Worm (Caenorhabditis elegans) whole organism, late embryonic: ENCODE results near the gene dhs-18.

ENCODE experiments used
- C08G9.2 ChIP-seq: sonication (generic microtip); optimal IDR thresholded peaks from 2 replicates; lab custom pipeline; 2016; ENCODE audit warnings: mild to moderate bottlenecking, missing genetic modification characterization, moderate library complexity, missing compliant biosample characterization
- F13H6.1 ChIP-seq: sonication (generic microtip); optimal IDR thresholded peaks from 2 replicates; lab custom pipeline; 2016; ENCODE audit warnings: missing genetic modification characterization, missing compliant biosample characterization
- K02D7.2 ChIP-seq: sonication (generic microtip); optimal IDR thresholded peaks from 2 replicates; lab custom pipeline; 2017; ENCODE audit warnings: mild to moderate bottlenecking, missing genetic modification characterization, missing compliant biosample characterization
- K09A11.1 ChIP-seq: sonication (generic microtip); optimal IDR thresholded peaks from 2 replicates; lab custom pipeline; 2017; ENCODE audit warnings: antibody characterized with exemption, mild to moderate bottlenecking, missing genetic modification characterization, missing compliant biosample characterization; ENCODE audit not compliant: insufficient read depth
- ahr-1 ChIP-seq: sonication (generic microtip); optimal IDR thresholded peaks from 2 replicates; lab custom pipeline; 2016; ENCODE audit warnings: missing genetic modification characterization, missing compliant biosample characterization
- ceh-14 ChIP-seq: sonication (generic microtip); optimal IDR thresholded peaks from 2 replicates; lab custom pipeline; 2016; ENCODE audit warnings: missing genotype, missing genetic modification characterization, missing compliant biosample characterization
- ceh-18 ChIP-seq: sonication (generic microtip); optimal IDR thresholded peaks from 2 replicates; lab custom pipeline; 2016; ENCODE audit warnings: missing genetic modification characterization, missing compliant biosample characterization
- ceh-19 ChIP-seq: fragments of 200-800 bp; sonication (Bioruptor generic); optimal IDR thresholded peaks from 2 replicates; lab custom pipeline; 2018; ENCODE audit warnings: mild to moderate bottlenecking, missing genetic modification characterization, missing compliant biosample characterization
- ceh-2 ChIP-seq: sonication (generic microtip); optimal IDR thresholded peaks from 2 replicates; lab custom pipeline; 2016; ENCODE audit warnings: missing genotype, missing genetic modification characterization, missing compliant biosample characterization
- ceh-22 ChIP-seq: sonication (generic microtip); optimal IDR thresholded peaks from 2 replicates; lab custom pipeline; 2017; ENCODE audit warnings: missing biosample characterization, missing genetic modification characterization
- ceh-24 ChIP-seq: sonication (generic microtip); optimal IDR thresholded peaks from 2 replicates; lab custom pipeline; 2016; ENCODE audit warnings: mild to moderate bottlenecking, missing genetic modification characterization, missing compliant biosample characterization
- ceh-30 ChIP-seq: fragments of 150-350 bp; optimal IDR thresholded peaks from 2 replicates; lab custom pipeline; 2014; ENCODE audit warnings: missing biosample characterization, missing genetic modification characterization
- ceh-31 ChIP-seq: sonication (generic microtip); optimal IDR thresholded peaks from 2 replicates; lab custom pipeline; 2016; ENCODE audit warnings: missing genetic modification characterization, missing compliant biosample characterization
- ceh-34 ChIP-seq: sonication (generic microtip); optimal IDR thresholded peaks from 2 replicates; lab custom pipeline; 2016; ENCODE audit warnings: mild to moderate bottlenecking, missing genetic modification characterization, missing compliant biosample characterization
- ceh-45 ChIP-seq: fragments of 200-800 bp; sonication (Bioruptor generic); IDR thresholded peaks from 2 replicates; pipeline ENCODE4 v1.3.6; 2022; ENCODE audit warnings: missing genetic modification reagents, missing genetic modification characterization, missing compliant biosample characterization
- ceh-48 ChIP-seq: sonication (generic microtip); optimal IDR thresholded peaks from 2 replicates; lab custom pipeline; 2016; ENCODE audit warnings: missing genetic modification characterization, inconsistent platforms, missing compliant biosample characterization
- ceh-6 ChIP-seq: fragments of 200-800 bp; sonication (Bioruptor generic); optimal IDR thresholded peaks from 2 replicates; lab custom pipeline; 2018; ENCODE audit warnings: mild to moderate bottlenecking, missing genetic modification characterization, missing compliant biosample characterization
- ceh-9 ChIP-seq: sonication (generic microtip); optimal IDR thresholded peaks from 2 replicates; lab custom pipeline; 2016; ENCODE audit warnings: mild to moderate bottlenecking, missing genetic modification characterization, inconsistent platforms, missing compliant biosample characterization
- dmd-4 ChIP-seq: sonication (generic microtip); optimal IDR thresholded peaks from 2 replicates; lab custom pipeline; 2016; ENCODE audit warnings: borderline replicate concordance, missing genetic modification characterization, missing compliant biosample characterization
- elt-2 ChIP-seq: sonication (generic microtip); optimal IDR thresholded peaks from 2 replicates; lab custom pipeline; 2016; ENCODE audit warnings: missing genetic modification reagents, missing genetic modification characterization, missing compliant biosample characterization
- elt-4 ChIP-seq: sonication (generic microtip); optimal IDR thresholded peaks from 2 replicates; lab custom pipeline; 2016; ENCODE audit warnings: missing genetic modification characterization, missing compliant biosample characterization
- ets-4 ChIP-seq: sonication (generic microtip); optimal IDR thresholded peaks from 2 replicates; lab custom pipeline; 2016; ENCODE audit warnings: missing genetic modification characterization, missing compliant biosample characterization
- fax-1 ChIP-seq: sonication (generic microtip); optimal IDR thresholded peaks from 2 replicates; lab custom pipeline; 2016; ENCODE audit warnings: missing genotype, missing genetic modification characterization, missing compliant biosample characterization
- fkh-10 ChIP-seq: fragments of 150-350 bp; optimal IDR thresholded peaks from 2 replicates; lab custom pipeline; 2014; ENCODE audit warnings: missing biosample characterization, missing genetic modification reagents, missing genetic modification characterization
- hlh-15 ChIP-seq: sonication (generic microtip); optimal IDR thresholded peaks from 2 replicates; lab custom pipeline; 2016; ENCODE audit warnings: missing genetic modification characterization, missing compliant biosample characterization
- hlh-30 ChIP-seq: sonication (generic microtip); optimal IDR thresholded peaks from 2 replicates; lab custom pipeline; 2017; ENCODE audit warnings: antibody characterized with exemption, missing genetic modification characterization, missing compliant biosample characterization; ENCODE audit not compliant: insufficient read depth
- hlh-8 ChIP-seq: sonication (generic microtip); optimal IDR thresholded peaks from 2 replicates; lab custom pipeline; 2016; ENCODE audit warnings: missing genotype, missing genetic modification characterization, missing compliant biosample characterization
- lim-6 ChIP-seq: sonication (generic microtip); optimal IDR thresholded peaks from 2 replicates; lab custom pipeline; 2016; ENCODE audit warnings: missing genetic modification characterization, missing compliant biosample characterization
- madf-2 ChIP-seq: sonication (generic microtip); optimal IDR thresholded peaks from 2 replicates; lab custom pipeline; 2017; ENCODE audit warnings: missing genetic modification characterization, missing compliant biosample characterization
- mec-3 ChIP-seq: sonication (generic microtip); optimal IDR thresholded peaks from 2 replicates; lab custom pipeline; 2016; ENCODE audit warnings: borderline replicate concordance, missing genetic modification characterization, missing compliant biosample characterization
- nfya-1 ChIP-seq: sonication (generic microtip); optimal IDR thresholded peaks from 2 replicates; lab custom pipeline; 2017; ENCODE audit warnings: missing genetic modification characterization, mild to moderate bottlenecking, missing compliant biosample characterization, antibody characterized with exemption, moderate library complexity
- nhr-11 ChIP-seq: fragments of 150-350 bp; optimal IDR thresholded peaks from 2 replicates; lab custom pipeline; 2014; ENCODE audit warnings: missing biosample characterization, missing genetic modification characterization
- nhr-232 ChIP-seq: sonication (generic microtip); optimal IDR thresholded peaks from 2 replicates; lab custom pipeline; 2016; ENCODE audit warnings: missing genetic modification characterization, missing compliant biosample characterization
- npax-4 ChIP-seq: sonication (generic microtip); optimal IDR thresholded peaks from 2 replicates; lab custom pipeline; 2016; ENCODE audit warnings: missing genetic modification characterization, missing compliant biosample characterization
- pat-9 ChIP-seq: fragments of 200-800 bp; sonication (Bioruptor generic); optimal IDR thresholded peaks from 2 replicates; lab custom pipeline; 2018; ENCODE audit warnings: mild to moderate bottlenecking, missing genetic modification characterization, moderate library complexity, missing compliant biosample characterization
- pax-1 ChIP-seq: fragments of 150-350 bp; optimal IDR thresholded peaks from 2 replicates; lab custom pipeline; 2014; ENCODE audit warnings: missing biosample characterization, missing genetic modification characterization
- pros-1 ChIP-seq: fragments of 150-350 bp; optimal IDR thresholded peaks from 2 replicates; lab custom pipeline; 2014; ENCODE audit warnings: missing biosample characterization, missing genetic modification reagents, missing genetic modification characterization
- ref-2 ChIP-seq: sonication (generic microtip); optimal IDR thresholded peaks from 2 replicates; lab custom pipeline; 2016; ENCODE audit warnings: missing genetic modification characterization, missing compliant biosample characterization
- sox-2 ChIP-seq: fragments of 200-800 bp; sonication (Bioruptor generic); IDR thresholded peaks from 2 replicates; pipeline ENCODE4 v1.3.6; 2022; ENCODE audit warnings: missing genetic modification reagents, missing genetic modification characterization, missing compliant biosample characterization
- sox-4 ChIP-seq: sonication (generic microtip); optimal IDR thresholded peaks from 2 replicates; lab custom pipeline; 2017; ENCODE audit warnings: mild to moderate bottlenecking, missing genetic modification characterization, inconsistent platforms, missing compliant biosample characterization
- syd-9 ChIP-seq: sonication (generic microtip); optimal IDR thresholded peaks from 2 replicates; lab custom pipeline; 2016; ENCODE audit warnings: mild to moderate bottlenecking, missing genetic modification characterization, moderate library complexity, missing compliant biosample characterization
- tbx-2 ChIP-seq: sonication (generic microtip); optimal IDR thresholded peaks from 2 replicates; lab custom pipeline; 2016; ENCODE audit warnings: missing genetic modification characterization, missing compliant biosample characterization
- tbx-7 ChIP-seq: sonication (generic microtip); optimal IDR thresholded peaks from 2 replicates; lab custom pipeline; 2016; ENCODE audit warnings: missing genotype, missing genetic modification characterization, missing compliant biosample characterization
- ttx-3 ChIP-seq: sonication (generic microtip); optimal IDR thresholded peaks from 2 replicates; lab custom pipeline; 2016; ENCODE audit warnings: missing genetic modification reagents, missing genetic modification characterization, missing compliant biosample characterization
- unc-3 ChIP-seq, 2 experiments: fragments of 200-800 bp in 1 of 2; sonication (Bioruptor generic) in 1 of 2; sonication (generic microtip) in 1 of 2; conservative IDR thresholded peaks in 1 of 2; optimal IDR thresholded peaks in 1 of 2; 2 replicates each; pipeline versions ENCODE4 v1.3.6 to Lab custom; 2016 to 2022; ENCODE audit warnings: missing compliant biosample characterization in 2 of 2, missing genetic modification characterization in 2 of 2, missing genetic modification reagents in 1 of 2
- unc-55 ChIP-seq: sonication (generic microtip); optimal IDR thresholded peaks from 2 replicates; lab custom pipeline; 2017; ENCODE audit warnings: missing biosample characterization, missing genetic modification reagents, missing genetic modification characterization
- zip-5 ChIP-seq: sonication (generic microtip); optimal IDR thresholded peaks from 2 replicates; lab custom pipeline; 2016; ENCODE audit warnings: missing genetic modification characterization, missing compliant biosample characterization
- ztf-16 ChIP-seq: sonication (generic microtip); optimal IDR thresholded peaks from 2 replicates; lab custom pipeline; 2017; ENCODE audit warnings: missing genetic modification characterization, missing compliant biosample characterization

dhs-18 gene

DNA sequence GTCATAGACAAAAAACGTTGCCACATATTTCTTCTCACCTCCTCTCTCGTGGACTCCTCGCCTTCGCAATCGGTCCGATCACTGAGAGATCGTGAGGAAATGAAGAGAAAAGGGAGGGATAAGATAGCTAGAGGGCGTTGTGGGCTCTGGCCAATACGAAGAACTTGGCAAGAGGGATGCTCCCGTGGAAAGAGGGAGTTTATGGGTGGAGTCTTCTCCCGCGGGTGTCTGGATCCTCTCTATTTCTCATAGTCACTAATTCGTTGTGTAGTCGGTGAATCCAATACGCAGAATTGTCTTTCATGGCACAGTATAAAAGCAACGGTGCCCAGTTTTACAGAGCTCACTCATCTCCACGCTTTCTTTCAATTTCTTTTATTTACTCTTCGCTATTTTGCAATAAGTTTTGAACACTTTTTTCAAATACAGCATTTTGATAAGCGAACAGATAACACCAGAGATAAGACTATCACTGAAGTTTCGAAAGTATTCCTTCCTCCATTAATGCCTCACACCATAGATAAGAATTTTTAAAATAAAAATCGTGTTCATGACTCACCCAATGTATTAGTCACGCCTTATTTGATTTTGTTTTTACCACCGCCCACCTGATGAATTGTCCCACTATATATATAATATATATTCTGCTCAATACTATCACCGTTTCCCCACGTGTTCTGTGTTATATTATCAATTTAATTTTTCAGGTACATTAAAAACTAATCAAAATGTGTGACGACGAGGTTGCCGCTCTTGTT, 33.9 kb upstream of the dhs-18 start, which contains the start of gene act-1 (continued):
- TF ChIP-seq F13H6.1, result no peak
- TF ChIP-seq nhr-232 (tag; lab: Kevin White, UChicago), result no peak
- no peak for TF ChIP-seq ceh-6 (GFP tag; lab: Kevin White, UChicago)
- TF ChIP-seq elt-2 (tag; lab: Kevin White, UChicago), result peak; percentile 95
- no peak for TF ChIP-seq ceh-22
- peak; percentile 5 for TF ChIP-seq tbx-2 (tag; lab: Kevin White, UChicago)
- TF ChIP-seq fkh-10, result no peak
- peak; percentile 13 for TF ChIP-seq syd-9
- no peak for TF ChIP-seq fax-1 (tag; lab: Kevin White, UChicago)
- TF ChIP-seq ceh-9 (tag; lab: Kevin White, UChicago), result no peak
- TF ChIP-seq ceh-18, result peak; percentile 84
- no peak for TF ChIP-seq pat-9 (tag; lab: Kevin White, UChicago)
- no peak for TF ChIP-seq tbx-7 (tag; lab: Kevin White, UChicago)
- TF ChIP-seq ceh-30 (tag; lab: Kevin White, UChicago), result no peak
- no peak for TF ChIP-seq madf-2
- TF ChIP-seq sox-2 (GFP tag; lab: Robert Waterston, UW), result no peak
- TF ChIP-seq C08G9.2 (tag; lab: Kevin White, UChicago), result no peak
- no peak for TF ChIP-seq unc-3 (GFP tag; conservative IDR thresholded peaks at IDR 0.05; lab: Robert Waterston, UW)
- no peak for TF ChIP-seq unc-3 (tag; optimal IDR thresholded peaks at IDR 0.05; lab: Kevin White, UChicago)
- TF ChIP-seq unc-55, result peak; percentile 67
- peak; percentile 88 for TF ChIP-seq nfya-1 (tag; lab: Kevin White, UChicago)
- TF ChIP-seq ceh-48 (tag; lab: Kevin White, UChicago), result no peak
- TF ChIP-seq pax-1 (tag; lab: Kevin White, UChicago), result no peak
- TF ChIP-seq npax-4 (tag; lab: Kevin White, UChicago), result no peak
- TF ChIP-seq elt-4 (tag; lab: Kevin White, UChicago), result no peak
- TF ChIP-seq ceh-2 (tag; lab: Kevin White, UChicago), result no peak
- no peak for TF ChIP-seq ets-4 (tag; lab: Kevin White, UChicago)
- TF ChIP-seq K02D7.2 (tag; lab: Kevin White, UChicago), result no peak
- no peak for TF ChIP-seq ttx-3 (tag; lab: Kevin White, UChicago)
- no peak for TF ChIP-seq ceh-14 (tag; lab: Kevin White, UChicago)
- no peak for TF ChIP-seq ceh-24
- no peak for TF ChIP-seq ceh-45 (GFP tag; lab: Robert Waterston, UW)
- no peak for TF ChIP-seq K09A11.1 (tag; lab: Kevin White, UChicago)
- no peak for TF ChIP-seq hlh-30
- TF ChIP-seq ref-2 (tag; lab: Kevin White, UChicago), result peak; percentile 56
- no peak for TF ChIP-seq zip-5
- no peak for TF ChIP-seq lim-6 (tag; lab: Kevin White, UChicago)
- TF ChIP-seq ztf-16 (tag; lab: Kevin White, UChicago), result no peak
- no peak for TF ChIP-seq pros-1 (tag; lab: Kevin White, UChicago)
- TF ChIP-seq ceh-31 (tag; lab: Kevin White, UChicago), result peak; percentile 55
- TF ChIP-seq sox-4 (tag; lab: Kevin White, UChicago), result no peak
- no peak for TF ChIP-seq nhr-11 (tag; lab: Kevin White, UChicago)
- TF ChIP-seq ceh-34 (tag; lab: Kevin White, UChicago), result peak; percentile 69
- TF ChIP-seq mec-3 (tag; lab: Kevin White, UChicago), result no peak
- no peak for TF ChIP-seq ahr-1 (tag; lab: Kevin White, UChicago)
- no peak for TF ChIP-seq hlh-15 (tag; lab: Kevin White, UChicago)
- no peak for TF ChIP-seq ceh-19 (GFP tag; lab: Kevin White, UChicago)
- no peak for TF ChIP-seq dmd-4 (tag; lab: Kevin White, UChicago)
- TF ChIP-seq hlh-8, result no peak
- TF ChIP-seq, all 69 proteins: peak for 12
